Fruit fly (Drosophila melanogaster): Measurements from ENCODE around the gene Ccdc58.

- TF ChIP-seq kay (GFP tag; ENCODE audit: borderline replicate concordance) (no peak), Mnt (GFP tag; optimal IDR thresholded peaks at IDR 0.05) (no peak), CG1620 (GFP tag; optimal IDR thresholded peaks at IDR 0.05) (no peak)
Observed at dm6 chr3L:19798978-19799377, 6.0 kb upstream of the Ccdc58 start, which contains the start of gene Ir76a.
